Worm (Caenorhabditis elegans) whole organism, young adult: ENCODE data around the gene nfya-1.

Experiments
- C17E4.6 ChIP-seq: fragments of 200-800 bp; sonication (Bioruptor generic); IDR thresholded peaks from 2 replicates; pipeline ENCODE4 v1.3.6; 2022; ENCODE audit warnings: missing genetic modification reagents, missing genetic modification characterization, missing compliant biosample characterization
- D2030.7 ChIP-seq: fragments of 200-800 bp; sonication (Bioruptor generic); IDR thresholded peaks from 2 replicates; pipeline ENCODE4 v1.3.6; 2022; ENCODE audit warnings: missing genetic modification reagents, missing genetic modification characterization, missing compliant biosample characterization
- F37B4.10 ChIP-seq: fragments of 200-800 bp; sonication (Bioruptor generic); IDR thresholded peaks from 2 replicates; pipeline ENCODE4 v1.3.6; 2022; ENCODE audit warnings: missing genetic modification characterization, missing compliant biosample characterization
- F55B11.4 ChIP-seq: sonication (generic microtip); optimal IDR thresholded peaks from 2 replicates; lab custom pipeline; 2016; ENCODE audit warnings: missing compliant biosample characterization, missing genetic modification characterization, borderline replicate concordance; ENCODE audit not compliant: insufficient read depth
- K11D2.4 ChIP-seq: fragments of 200-800 bp; sonication (Bioruptor generic); IDR thresholded peaks from 2 replicates; pipeline ENCODE4 v1.3.6; 2022; ENCODE audit warnings: missing genetic modification reagents, missing genetic modification characterization, missing compliant biosample characterization
- Y53G8AR.9 ChIP-seq: fragments of 200-800 bp; sonication (Bioruptor generic); conservative IDR thresholded peaks from 2 replicates; pipeline ENCODE4 v1.3.6; 2022; ENCODE audit warnings: missing genetic modification reagents, missing genetic modification characterization, missing compliant biosample characterization
- Y56A3A.18 ChIP-seq: fragments of 200-800 bp; sonication (Bioruptor generic); IDR thresholded peaks from 2 replicates; pipeline ENCODE4 v1.3.6; 2022; ENCODE audit warnings: missing genetic modification reagents, missing genetic modification characterization, missing compliant biosample characterization
- Y67H2A.10 ChIP-seq: fragments of 200-800 bp; sonication (Bioruptor generic); conservative IDR thresholded peaks from 2 replicates; pipeline ENCODE4 v1.3.6; 2022; ENCODE audit warnings: missing genetic modification reagents, missing genetic modification characterization, missing compliant biosample characterization
- ZK185.1 ChIP-seq: sonication (generic microtip); optimal IDR thresholded peaks from 2 replicates; lab custom pipeline; 2016; ENCODE audit warnings: mild to moderate bottlenecking, missing genetic modification characterization, missing compliant biosample characterization; ENCODE audit not compliant: poor library complexity, severe bottlenecking
- ama-1 ChIP-seq, 3 experiments: fragments of 150-350 bp in 1 of 3; sonication (generic microtip) in 2 of 3; optimal IDR thresholded peaks; 2 replicates each; lab custom pipeline; 2014 to 2018; ENCODE audit warnings: missing biosample characterization in 2 of 3, missing genetic modification characterization in 2 of 3, missing genetic modification reagents in 2 of 3
- atf-7 ChIP-seq: sonication (generic microtip); optimal IDR thresholded peaks from 2 replicates; lab custom pipeline; 2017; ENCODE audit warnings: mild to moderate bottlenecking, missing genetic modification characterization, missing compliant biosample characterization
- bed-2 ChIP-seq: fragments of 200-800 bp; sonication (Bioruptor generic); IDR thresholded peaks from 2 replicates; pipeline ENCODE4 v1.3.6; 2022; ENCODE audit warnings: missing genetic modification reagents, missing genetic modification characterization, missing compliant biosample characterization
- ceh-27 ChIP-seq: fragments of 200-800 bp; sonication (Bioruptor generic); optimal IDR thresholded peaks from 2 replicates; lab custom pipeline; 2018; ENCODE audit warnings: mild to moderate bottlenecking, missing genetic modification characterization, moderate library complexity, missing compliant biosample characterization
- ceh-40 ChIP-seq: fragments of 200-800 bp; sonication (Bioruptor generic); IDR thresholded peaks from 2 replicates; pipeline ENCODE4 v1.3.6; 2022; ENCODE audit warnings: missing genetic modification characterization, missing compliant biosample characterization
- ceh-91 ChIP-seq: fragments of 200-800 bp; sonication (Bioruptor generic); IDR thresholded peaks from 2 replicates; pipeline ENCODE4 v1.3.6; 2022; ENCODE audit warnings: missing genetic modification reagents, missing genetic modification characterization, missing compliant biosample characterization
- chd-7 ChIP-seq: sonication (generic microtip); optimal IDR thresholded peaks from 2 replicates; lab custom pipeline; 2016; ENCODE audit warnings: mild to moderate bottlenecking, missing genetic modification characterization, moderate library complexity, missing compliant biosample characterization
- die-1 ChIP-seq: sonication (generic microtip); optimal IDR thresholded peaks from 2 replicates; lab custom pipeline; 2016; ENCODE audit warnings: missing genotype, mild to moderate bottlenecking, missing genetic modification characterization, missing compliant biosample characterization
- dox-1 ChIP-seq: fragments of 200-800 bp; sonication (Bioruptor generic); IDR thresholded peaks from 2 replicates; pipeline ENCODE4 v1.3.6; 2022; ENCODE audit warnings: missing genetic modification reagents, missing genetic modification characterization, missing compliant biosample characterization
- dpl-1 ChIP-seq: fragments of 150-350 bp; optimal IDR thresholded peaks from 2 replicates; lab custom pipeline; 2014; ENCODE audit warnings: missing biosample characterization, missing genetic modification reagents, missing genetic modification characterization
- efl-1 ChIP-seq: fragments of 150-350 bp; optimal IDR thresholded peaks from 2 replicates; lab custom pipeline; 2014; ENCODE audit warnings: missing biosample characterization, missing genetic modification reagents, missing genetic modification characterization
- him-1 ChIP-seq: sonication (generic microtip); optimal IDR thresholded peaks from 2 replicates; lab custom pipeline; 2016; ENCODE audit warnings: missing genotype, missing genetic modification reagents, missing genetic modification characterization, missing compliant biosample characterization
- lag-1 ChIP-seq: fragments of 200-800 bp; sonication (Bioruptor generic); IDR thresholded peaks from 2 replicates; pipeline ENCODE4 v1.3.6; 2022; ENCODE audit warnings: missing genetic modification reagents, missing genetic modification characterization, missing compliant biosample characterization
- lin-40 ChIP-seq: sonication (generic microtip); optimal IDR thresholded peaks from 2 replicates; lab custom pipeline; 2016; ENCODE audit warnings: missing genetic modification characterization, mild to moderate bottlenecking, missing compliant biosample characterization, missing genotype, missing genetic modification reagents
- madf-8 ChIP-seq: fragments of 200-800 bp; sonication (Bioruptor generic); conservative IDR thresholded peaks from 2 replicates; pipeline ENCODE4 v1.3.6; 2022; ENCODE audit warnings: missing genetic modification reagents, missing genetic modification characterization, missing compliant biosample characterization
- nfya-1 ChIP-seq: sonication (generic microtip); optimal IDR thresholded peaks from 2 replicates; lab custom pipeline; 2017; ENCODE audit warnings: antibody characterized with exemption, missing compliant biosample characterization, missing genetic modification characterization, borderline replicate concordance; ENCODE audit not compliant: insufficient read depth
- nhr-27 ChIP-seq: fragments of 200-800 bp; sonication (Bioruptor generic); optimal IDR thresholded peaks from 2 replicates; lab custom pipeline; 2018; ENCODE audit warnings: mild to moderate bottlenecking, missing genetic modification characterization, moderate library complexity, missing compliant biosample characterization
- nhr-80 ChIP-seq: sonication (generic microtip); optimal IDR thresholded peaks from 2 replicates; lab custom pipeline; 2016; ENCODE audit warnings: missing genetic modification characterization, missing compliant biosample characterization
- sdz-38 ChIP-seq: sonication (generic microtip); optimal IDR thresholded peaks from 2 replicates; lab custom pipeline; 2016; ENCODE audit warnings: missing genotype, missing genetic modification characterization, missing compliant biosample characterization
- sea-2 ChIP-seq: fragments of 200-800 bp; sonication (Bioruptor generic); IDR thresholded peaks from 2 replicates; pipeline ENCODE4 v1.3.6; 2022; ENCODE audit warnings: missing genetic modification characterization, missing compliant biosample characterization
- snpc-1.1 ChIP-seq: sonication (generic microtip); optimal IDR thresholded peaks from 2 replicates; lab custom pipeline; 2017; ENCODE audit warnings: missing genetic modification characterization, mild to moderate bottlenecking, missing compliant biosample characterization, antibody characterized with exemption, moderate library complexity, missing genotype, missing genetic modification reagents; ENCODE audit not compliant: insufficient read depth
- snpc-1.3 ChIP-seq: sonication (generic microtip); optimal IDR thresholded peaks from 2 replicates; lab custom pipeline; 2017; ENCODE audit warnings: missing genetic modification characterization, mild to moderate bottlenecking, missing compliant biosample characterization, antibody characterized with exemption, moderate library complexity, missing genotype, missing genetic modification reagents; ENCODE audit not compliant: insufficient read depth
- somi-1 ChIP-seq: fragments of 200-800 bp; sonication (Bioruptor generic); optimal IDR thresholded peaks from 2 replicates; lab custom pipeline; 2018; ENCODE audit warnings: mild to moderate bottlenecking, missing genetic modification characterization, missing compliant biosample characterization
- unc-62 ChIP-seq: fragments of 150-350 bp; optimal IDR thresholded peaks from 2 replicates; lab custom pipeline; 2014; ENCODE audit warnings: missing biosample characterization, missing genetic modification reagents, missing genetic modification characterization
- xnd-1 ChIP-seq: sonication (generic microtip); optimal IDR thresholded peaks from 2 replicates; lab custom pipeline; 2016; ENCODE audit warnings: missing genotype, missing genetic modification reagents, missing genetic modification characterization, missing compliant biosample characterization
- zim-3 ChIP-seq: sonication (generic microtip); optimal IDR thresholded peaks from 2 replicates; lab custom pipeline; 2017; ENCODE audit warnings: mild to moderate bottlenecking, missing genetic modification characterization, moderate library complexity, missing compliant biosample characterization
- ztf-18 ChIP-seq: sonication (generic microtip); optimal IDR thresholded peaks from 2 replicates; lab custom pipeline; 2016; ENCODE audit warnings: missing genotype, mild to moderate bottlenecking, missing genetic modification characterization, missing compliant biosample characterization
- ztf-26 ChIP-seq: sonication (generic microtip); optimal IDR thresholded peaks from 2 replicates; lab custom pipeline; 2017; ENCODE audit warnings: missing genetic modification characterization, missing compliant biosample characterization

Gene nfya-1

DNA sequence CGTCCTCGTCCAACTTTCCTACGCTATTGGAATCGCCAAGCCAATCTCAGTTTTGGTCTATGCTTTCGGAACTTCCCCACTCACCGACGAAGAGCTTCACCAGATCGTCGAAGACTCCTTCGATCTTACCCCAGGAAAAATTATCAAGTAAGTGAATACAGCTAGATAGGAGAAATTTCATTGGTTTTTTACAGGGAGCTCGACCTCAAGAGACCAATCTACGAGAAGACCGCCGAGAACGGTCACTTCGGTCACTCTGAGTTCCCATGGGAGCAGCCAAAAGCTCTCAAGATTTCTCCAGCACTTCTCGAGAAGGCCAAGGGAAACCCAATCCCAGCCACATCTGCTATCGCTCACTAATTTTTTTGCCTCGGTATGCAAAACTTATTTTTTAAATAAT is 20.4 kb upstream of the nfya-1 start:
- TF ChIP-seq C17E4.6 (GFP tag; lab: Robert Waterston, UW) (no peak), him-1 (tag; lab: Kevin White, UChicago) (no peak), atf-7 (tag; lab: Kevin White, UChicago) (no peak), ceh-40 (GFP tag; lab: Robert Waterston, UW) (no peak)
- TF ChIP-seq, all 124 proteins: peak for 0

ce11 chrX:11965663-11966304 is 19.1 kb upstream of the nfya-1 start, which contains the start of gene sams-1:
TSS of gene sams-1 (plus strand) at chrX:11965962.
- TF ChIP-seq K11D2.4 (GFP tag; lab: Robert Waterston, UW) = no peak
- 0 out of 2 replicates have a peak, but pooled peaks have one; percentile 6 for TF ChIP-seq dox-1 (GFP tag; lab: Robert Waterston, UW)
- TF ChIP-seq ama-1 (optimal IDR thresholded peaks at IDR 0.05; lab: Kevin White, UChicago) = peak; percentile 77
- TF ChIP-seq ama-1 (GFP tag; optimal IDR thresholded peaks at IDR 0.05; lab: Kevin White, UChicago) = no peak
- TF ChIP-seq nhr-80 (tag; lab: Kevin White, UChicago) = peak; percentile 8
- TF ChIP-seq, all 124 proteins: peak for 3

DNA sequence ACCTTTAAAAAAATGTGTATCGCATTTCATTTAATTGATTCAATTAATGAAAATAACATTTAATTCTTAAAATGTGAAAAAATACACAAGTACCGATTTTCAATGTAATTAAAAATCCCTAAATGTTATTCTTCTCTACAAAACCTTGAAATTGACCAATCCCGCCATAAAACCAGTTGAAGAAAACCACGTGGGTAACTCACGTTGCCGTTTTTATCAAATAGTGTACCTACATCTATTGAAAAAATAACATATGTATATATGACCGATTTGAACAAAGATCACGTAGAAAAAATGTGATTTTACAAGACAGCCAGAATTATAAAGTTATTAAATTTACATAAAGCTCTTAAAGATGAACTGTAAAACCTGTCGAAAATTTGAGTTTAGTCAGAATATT is 18.5 kb upstream of the nfya-1 start:
- TF ChIP-seq nhr-80 (tag; lab: Kevin White, UChicago) = no peak
- TF ChIP-seq ztf-18 (tag; lab: Kevin White, UChicago) = no peak
- TF ChIP-seq D2030.7 = no peak
- TF ChIP-seq dpl-1 (GFP tag; lab: Kevin White, UChicago) = no peak

- TF ChIP-seq ZK185.1 (tag; lab: Kevin White, UChicago) = no peak
- peak; percentile 4 for TF ChIP-seq ztf-26 (tag; lab: Kevin White, UChicago)
- TF ChIP-seq xnd-1 (tag; lab: Kevin White, UChicago) = no peak
- TF ChIP-seq nhr-80 (tag; lab: Kevin White, UChicago) = peak; percentile 81
- TF ChIP-seq lin-40 (tag; lab: Kevin White, UChicago) = peak; percentile 7
Measured at ce11 chrX:11964555-11964954, 17.9 kb upstream of the nfya-1 start.

- TF ChIP-seq F37B4.10 (GFP tag; lab: Robert Waterston, UW) (no peak), F55B11.4 (no peak), nfya-1 (tag; lab: Kevin White, UChicago) (no peak), dox-1 (GFP tag; lab: Robert Waterston, UW) (no peak), K11D2.4 (GFP tag; lab: Robert Waterston, UW) (no peak), madf-8 (no peak), zim-3 (no peak), Y67H2A.10 (GFP tag; lab: Robert Waterston, UW) (no peak), somi-1 (no peak), die-1 (tag; lab: Kevin White, UChicago) (no peak), Y53G8AR.9 (no peak), sdz-38 (tag; lab: Kevin White, UChicago) (no peak)
Measured at ce11 chrX:11963659-11964058, 17.0 kb upstream of the nfya-1 start.

DNA sequence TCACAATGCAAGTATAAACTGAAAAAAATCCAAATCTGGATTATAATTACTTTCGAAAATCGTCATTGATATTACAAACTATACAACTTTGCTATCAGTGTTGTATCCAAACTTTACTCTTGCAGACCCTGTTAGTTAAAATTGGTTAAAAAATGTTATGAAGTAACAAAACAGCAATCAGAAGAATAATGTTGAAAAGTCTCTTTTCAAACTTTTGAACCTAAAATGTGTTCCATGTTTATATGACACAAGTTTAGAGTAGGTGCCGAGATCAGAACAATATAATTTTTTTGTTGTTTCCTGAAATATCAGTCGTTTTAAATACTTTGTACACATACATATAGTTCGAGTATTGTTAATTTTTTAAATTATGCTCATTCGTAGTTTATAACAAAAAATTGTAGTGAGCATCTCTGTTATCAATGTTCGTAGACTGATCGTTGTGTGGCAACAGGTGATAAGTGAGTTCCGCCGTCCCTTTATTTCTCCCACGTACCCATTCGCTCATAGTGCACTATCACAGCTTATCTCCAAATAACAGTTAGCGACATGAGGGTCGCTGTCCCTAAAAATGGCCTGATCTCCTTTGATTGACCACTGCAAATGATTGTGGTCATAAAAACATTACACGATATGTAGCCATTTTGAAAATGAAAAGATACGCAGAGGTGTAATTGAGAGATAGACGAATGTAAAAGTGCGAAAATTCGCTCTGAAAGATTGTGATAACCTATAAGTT is 15.6 kb upstream of the nfya-1 start:
- TF ChIP-seq chd-7 (tag; lab: Kevin White, UChicago) (peak; percentile 22), ceh-91 (GFP tag; lab: Robert Waterston, UW) (no peak), sea-2 (GFP tag; lab: Robert Waterston, UW) (no peak), nhr-27 (tag; lab: Kevin White, UChicago) (no peak), F37B4.10 (GFP tag; lab: Robert Waterston, UW) (no peak), Y67H2A.10 (GFP tag; lab: Robert Waterston, UW) (no peak), Y56A3A.18 (GFP tag; lab: Robert Waterston, UW) (no peak), ztf-18 (tag; lab: Kevin White, UChicago) (no peak), dpl-1 (GFP tag; lab: Kevin White, UChicago) (no peak), lag-1 (GFP tag; lab: Robert Waterston, UW) (no peak), efl-1 (GFP tag; lab: Kevin White, UChicago) (no peak), ceh-27 (GFP tag; lab: Kevin White, UChicago) (no peak), snpc-1.3 (tag; lab: Kevin White, UChicago) (no peak), unc-62 (GFP tag; lab: Kevin White, UChicago) (no peak), snpc-1.1 (no peak), bed-2 (GFP tag; lab: Robert Waterston, UW) (no peak)
